Worm (Caenorhabditis elegans) whole organism, late embryonic: ENCODE results near the gene tyra-3.

ENCODE experiments used
- C08G9.2 ChIP-seq: sonication (generic microtip); optimal IDR thresholded peaks from 2 replicates; lab custom pipeline; 2016; ENCODE audit warnings: mild to moderate bottlenecking, missing genetic modification characterization, moderate library complexity, missing compliant biosample characterization
- C38D4.7 ChIP-seq: fragments of 200-800 bp; sonication (Bioruptor generic); optimal IDR thresholded peaks from 2 replicates; lab custom pipeline; 2018; ENCODE audit warnings: mild to moderate bottlenecking, missing genetic modification characterization, moderate library complexity, missing compliant biosample characterization
- F13H6.1 ChIP-seq: sonication (generic microtip); optimal IDR thresholded peaks from 2 replicates; lab custom pipeline; 2016; ENCODE audit warnings: missing genetic modification characterization, missing compliant biosample characterization
- K02D7.2 ChIP-seq: sonication (generic microtip); optimal IDR thresholded peaks from 2 replicates; lab custom pipeline; 2017; ENCODE audit warnings: mild to moderate bottlenecking, missing genetic modification characterization, missing compliant biosample characterization
- Y22D7AL.16 ChIP-seq: sonication (generic microtip); optimal IDR thresholded peaks from 2 replicates; lab custom pipeline; 2016; ENCODE audit warnings: missing genetic modification characterization, missing compliant biosample characterization
- ahr-1 ChIP-seq: sonication (generic microtip); optimal IDR thresholded peaks from 2 replicates; lab custom pipeline; 2016; ENCODE audit warnings: missing genetic modification characterization, missing compliant biosample characterization
- ama-1 ChIP-seq: fragments of 150-350 bp; optimal IDR thresholded peaks from 2 replicates; lab custom pipeline; 2014
- ceh-14 ChIP-seq: sonication (generic microtip); optimal IDR thresholded peaks from 2 replicates; lab custom pipeline; 2016; ENCODE audit warnings: missing genotype, missing genetic modification characterization, missing compliant biosample characterization
- ceh-18 ChIP-seq: sonication (generic microtip); optimal IDR thresholded peaks from 2 replicates; lab custom pipeline; 2016; ENCODE audit warnings: missing genetic modification characterization, missing compliant biosample characterization
- ceh-2 ChIP-seq: sonication (generic microtip); optimal IDR thresholded peaks from 2 replicates; lab custom pipeline; 2016; ENCODE audit warnings: missing genotype, missing genetic modification characterization, missing compliant biosample characterization
- ceh-31 ChIP-seq: sonication (generic microtip); optimal IDR thresholded peaks from 2 replicates; lab custom pipeline; 2016; ENCODE audit warnings: missing genetic modification characterization, missing compliant biosample characterization
- ceh-34 ChIP-seq: sonication (generic microtip); optimal IDR thresholded peaks from 2 replicates; lab custom pipeline; 2016; ENCODE audit warnings: mild to moderate bottlenecking, missing genetic modification characterization, missing compliant biosample characterization
- ceh-48 ChIP-seq: sonication (generic microtip); optimal IDR thresholded peaks from 2 replicates; lab custom pipeline; 2016; ENCODE audit warnings: missing genetic modification characterization, inconsistent platforms, missing compliant biosample characterization
- ceh-9 ChIP-seq: sonication (generic microtip); optimal IDR thresholded peaks from 2 replicates; lab custom pipeline; 2016; ENCODE audit warnings: mild to moderate bottlenecking, missing genetic modification characterization, inconsistent platforms, missing compliant biosample characterization
- che-1 ChIP-seq: sonication (generic microtip); optimal IDR thresholded peaks from 2 replicates; lab custom pipeline; 2016; ENCODE audit warnings: mild to moderate bottlenecking, missing genetic modification characterization, missing compliant biosample characterization
- dve-1 ChIP-seq: sonication (generic microtip); optimal IDR thresholded peaks from 2 replicates; lab custom pipeline; 2017; ENCODE audit warnings: antibody characterized with exemption, mild to moderate bottlenecking, missing genetic modification characterization, missing compliant biosample characterization
- elt-2 ChIP-seq: sonication (generic microtip); optimal IDR thresholded peaks from 2 replicates; lab custom pipeline; 2016; ENCODE audit warnings: missing genetic modification reagents, missing genetic modification characterization, missing compliant biosample characterization
- elt-4 ChIP-seq: sonication (generic microtip); optimal IDR thresholded peaks from 2 replicates; lab custom pipeline; 2016; ENCODE audit warnings: missing genetic modification characterization, missing compliant biosample characterization
- eyg-1 ChIP-seq: sonication (generic microtip); optimal IDR thresholded peaks from 2 replicates; lab custom pipeline; 2016; ENCODE audit warnings: missing genotype, missing genetic modification characterization, missing compliant biosample characterization
- fkh-10 ChIP-seq: fragments of 150-350 bp; optimal IDR thresholded peaks from 2 replicates; lab custom pipeline; 2014; ENCODE audit warnings: missing biosample characterization, missing genetic modification reagents, missing genetic modification characterization
- fkh-6 ChIP-seq: sonication (generic microtip); optimal IDR thresholded peaks from 2 replicates; lab custom pipeline; 2016; ENCODE audit warnings: missing genetic modification characterization, missing compliant biosample characterization
- hlh-13 ChIP-seq: fragments of 200-800 bp; sonication (Bioruptor generic); optimal IDR thresholded peaks from 2 replicates; lab custom pipeline; 2018; ENCODE audit warnings: mild to moderate bottlenecking, missing genetic modification characterization, missing compliant biosample characterization
- hlh-30 ChIP-seq: sonication (generic microtip); optimal IDR thresholded peaks from 2 replicates; lab custom pipeline; 2017; ENCODE audit warnings: antibody characterized with exemption, missing genetic modification characterization, missing compliant biosample characterization; ENCODE audit not compliant: insufficient read depth
- hlh-8 ChIP-seq: sonication (generic microtip); optimal IDR thresholded peaks from 2 replicates; lab custom pipeline; 2016; ENCODE audit warnings: missing genotype, missing genetic modification characterization, missing compliant biosample characterization
- lim-6 ChIP-seq: sonication (generic microtip); optimal IDR thresholded peaks from 2 replicates; lab custom pipeline; 2016; ENCODE audit warnings: missing genetic modification characterization, missing compliant biosample characterization
- madf-2 ChIP-seq: sonication (generic microtip); optimal IDR thresholded peaks from 2 replicates; lab custom pipeline; 2017; ENCODE audit warnings: missing genetic modification characterization, missing compliant biosample characterization
- mec-3 ChIP-seq: sonication (generic microtip); optimal IDR thresholded peaks from 2 replicates; lab custom pipeline; 2016; ENCODE audit warnings: borderline replicate concordance, missing genetic modification characterization, missing compliant biosample characterization
- nfya-1 ChIP-seq: sonication (generic microtip); optimal IDR thresholded peaks from 2 replicates; lab custom pipeline; 2017; ENCODE audit warnings: missing genetic modification characterization, mild to moderate bottlenecking, missing compliant biosample characterization, antibody characterized with exemption, moderate library complexity
- nhr-232 ChIP-seq: sonication (generic microtip); optimal IDR thresholded peaks from 2 replicates; lab custom pipeline; 2016; ENCODE audit warnings: missing genetic modification characterization, missing compliant biosample characterization
- odd-2 ChIP-seq: sonication (generic microtip); optimal IDR thresholded peaks from 2 replicates; lab custom pipeline; 2017; ENCODE audit warnings: antibody characterized with exemption, mild to moderate bottlenecking, missing genetic modification characterization, missing compliant biosample characterization
- pag-3 ChIP-seq: sonication (generic microtip); optimal IDR thresholded peaks from 2 replicates; lab custom pipeline; 2016; ENCODE audit warnings: missing compliant biosample characterization, missing genetic modification characterization, borderline replicate concordance
- pat-9 ChIP-seq: fragments of 200-800 bp; sonication (Bioruptor generic); optimal IDR thresholded peaks from 2 replicates; lab custom pipeline; 2018; ENCODE audit warnings: mild to moderate bottlenecking, missing genetic modification characterization, moderate library complexity, missing compliant biosample characterization
- pax-1 ChIP-seq: fragments of 150-350 bp; optimal IDR thresholded peaks from 2 replicates; lab custom pipeline; 2014; ENCODE audit warnings: missing biosample characterization, missing genetic modification characterization
- pha-2 ChIP-seq: sonication (generic microtip); optimal IDR thresholded peaks from 2 replicates; lab custom pipeline; 2017; ENCODE audit warnings: mild to moderate bottlenecking, missing genetic modification characterization, missing compliant biosample characterization
- pqm-1 ChIP-seq: sonication (generic microtip); optimal IDR thresholded peaks from 2 replicates; lab custom pipeline; 2016; ENCODE audit warnings: missing genetic modification characterization, missing compliant biosample characterization
- pros-1 ChIP-seq: fragments of 150-350 bp; optimal IDR thresholded peaks from 2 replicates; lab custom pipeline; 2014; ENCODE audit warnings: missing biosample characterization, missing genetic modification reagents, missing genetic modification characterization
- ref-2 ChIP-seq: sonication (generic microtip); optimal IDR thresholded peaks from 2 replicates; lab custom pipeline; 2016; ENCODE audit warnings: missing genetic modification characterization, missing compliant biosample characterization
- rnt-1 ChIP-seq: sonication (generic microtip); optimal IDR thresholded peaks from 2 replicates; lab custom pipeline; 2016; ENCODE audit warnings: missing genetic modification characterization, missing compliant biosample characterization
- sdc-2 ChIP-seq: sonication (generic microtip); optimal IDR thresholded peaks from 2 replicates; lab custom pipeline; 2016; ENCODE audit warnings: missing genotype, missing genetic modification characterization, missing compliant biosample characterization
- sox-2 ChIP-seq: fragments of 200-800 bp; sonication (Bioruptor generic); IDR thresholded peaks from 2 replicates; pipeline ENCODE4 v1.3.6; 2022; ENCODE audit warnings: missing genetic modification reagents, missing genetic modification characterization, missing compliant biosample characterization
- sox-4 ChIP-seq: sonication (generic microtip); optimal IDR thresholded peaks from 2 replicates; lab custom pipeline; 2017; ENCODE audit warnings: mild to moderate bottlenecking, missing genetic modification characterization, inconsistent platforms, missing compliant biosample characterization
- syd-9 ChIP-seq: sonication (generic microtip); optimal IDR thresholded peaks from 2 replicates; lab custom pipeline; 2016; ENCODE audit warnings: mild to moderate bottlenecking, missing genetic modification characterization, moderate library complexity, missing compliant biosample characterization
- tbx-2 ChIP-seq: sonication (generic microtip); optimal IDR thresholded peaks from 2 replicates; lab custom pipeline; 2016; ENCODE audit warnings: missing genetic modification characterization, missing compliant biosample characterization
- unc-3 ChIP-seq, 2 experiments: fragments of 200-800 bp in 1 of 2; sonication (Bioruptor generic) in 1 of 2; sonication (generic microtip) in 1 of 2; conservative IDR thresholded peaks in 1 of 2; optimal IDR thresholded peaks in 1 of 2; 2 replicates each; pipeline versions ENCODE4 v1.3.6 to Lab custom; 2016 to 2022; ENCODE audit warnings: missing compliant biosample characterization in 2 of 2, missing genetic modification characterization in 2 of 2, missing genetic modification reagents in 1 of 2
- unc-42 ChIP-seq: sonication (generic microtip); optimal IDR thresholded peaks from 2 replicates; lab custom pipeline; 2016; ENCODE audit warnings: missing genotype, missing genetic modification characterization, missing compliant biosample characterization
- unc-86 ChIP-seq: sonication (generic microtip); optimal IDR thresholded peaks from 2 replicates; lab custom pipeline; 2016; ENCODE audit warnings: missing genetic modification characterization, missing compliant biosample characterization
- ztf-16 ChIP-seq: sonication (generic microtip); optimal IDR thresholded peaks from 2 replicates; lab custom pipeline; 2017; ENCODE audit warnings: missing genetic modification characterization, missing compliant biosample characterization

Gene tyra-3

ce11 chrX:4959440-4959839, 11.6 kb downstream of the tyra-3 start:
- TF ChIP-seq nfya-1 (tag; lab: Kevin White, UChicago) (peak; percentile 7), nhr-232 (tag; lab: Kevin White, UChicago) (no peak)

- no peak for TF ChIP-seq sox-4 (tag; lab: Kevin White, UChicago)
- peak; percentile 43 for TF ChIP-seq hlh-30 (tag; lab: Kevin White, UChicago)
- no peak for TF ChIP-seq ztf-16 (tag; lab: Kevin White, UChicago)
- peak; percentile 9 for TF ChIP-seq ceh-48 (tag; lab: Kevin White, UChicago)
- peak; percentile 56 for TF ChIP-seq ceh-34 (tag; lab: Kevin White, UChicago)
- no peak for TF ChIP-seq fkh-6 (tag; lab: Kevin White, UChicago)
- no peak for TF ChIP-seq unc-86 (tag; lab: Kevin White, UChicago)
- peak; percentile 49 for TF ChIP-seq C08G9.2 (tag; lab: Kevin White, UChicago)
- no peak for TF ChIP-seq fkh-10
- TF ChIP-seq pros-1 (tag; lab: Kevin White, UChicago), result no peak
- TF ChIP-seq elt-4 (tag; lab: Kevin White, UChicago), result peak; percentile 13
- TF ChIP-seq eyg-1 (tag; lab: Kevin White, UChicago), result no peak
- TF ChIP-seq rnt-1 (tag; lab: Kevin White, UChicago), result peak; percentile 29
- peak; percentile 46 for TF ChIP-seq ceh-31 (tag; lab: Kevin White, UChicago)
- TF ChIP-seq sdc-2 (tag; lab: Kevin White, UChicago), result peak; percentile 42
- no peak for TF ChIP-seq elt-2
- peak; percentile 100 for TF ChIP-seq nfya-1 (tag; lab: Kevin White, UChicago)
- no peak for TF ChIP-seq pha-2 (tag; lab: Kevin White, UChicago)
- TF ChIP-seq pat-9 (tag; lab: Kevin White, UChicago), result no peak
- no peak for TF ChIP-seq pag-3 (tag; lab: Kevin White, UChicago)
- no peak for TF ChIP-seq mec-3
- TF ChIP-seq ama-1 (lab: Kevin White, UChicago), result peak; percentile 18
- TF ChIP-seq unc-42, result peak; percentile 13
- no peak for TF ChIP-seq ahr-1 (tag; lab: Kevin White, UChicago)
- TF ChIP-seq pax-1 (tag; lab: Kevin White, UChicago), result no peak
- peak; percentile 11 for TF ChIP-seq ceh-14
- TF ChIP-seq ref-2 (tag; lab: Kevin White, UChicago), result peak; percentile 39
- TF ChIP-seq che-1 (tag; lab: Kevin White, UChicago), result no peak
- TF ChIP-seq ceh-2 (tag; lab: Kevin White, UChicago), result peak; percentile 2
- no peak for TF ChIP-seq lim-6 (tag; lab: Kevin White, UChicago)
- peak; percentile 3 for TF ChIP-seq hlh-8 (tag; lab: Kevin White, UChicago)
- TF ChIP-seq ceh-18 (tag; lab: Kevin White, UChicago), result peak; percentile 49
- TF ChIP-seq hlh-13 (GFP tag; lab: Kevin White, UChicago), result no peak
- TF ChIP-seq F13H6.1 (tag; lab: Kevin White, UChicago), result peak; percentile 15
- peak; percentile 28 for TF ChIP-seq syd-9 (tag; lab: Kevin White, UChicago)
- TF ChIP-seq tbx-2 (tag; lab: Kevin White, UChicago), result peak; percentile 45
Measured at ce11 chrX:4960422-4960821, 12.6 kb downstream of the tyra-3 start, which contains the start of gene act-4. TSS of gene act-4 (plus strand) at chrX:4960621.

- TF ChIP-seq pax-1 (tag; lab: Kevin White, UChicago) (no peak), ceh-9 (tag; lab: Kevin White, UChicago) (peak; percentile 9), C38D4.7 (GFP tag; lab: Kevin White, UChicago) (no peak), sox-2 (GFP tag; lab: Robert Waterston, UW) (peak; percentile 11; the same call in 1 of the 2 replicates), madf-2 (no peak), pqm-1 (tag; lab: Kevin White, UChicago) (no peak), unc-3 (GFP tag; conservative IDR thresholded peaks at IDR 0.05; lab: Robert Waterston, UW) (no peak), unc-3 (tag; optimal IDR thresholded peaks at IDR 0.05; lab: Kevin White, UChicago) (no peak), ceh-48 (tag; lab: Kevin White, UChicago) (no peak), tbx-2 (tag; lab: Kevin White, UChicago) (peak; percentile 27), pha-2 (tag; lab: Kevin White, UChicago) (no peak), sdc-2 (tag; lab: Kevin White, UChicago) (no peak), sox-4 (tag; lab: Kevin White, UChicago) (peak; percentile 22), odd-2 (no peak), ama-1 (lab: Kevin White, UChicago) (peak; percentile 3), K02D7.2 (tag; lab: Kevin White, UChicago) (peak; percentile 47), fkh-6 (tag; lab: Kevin White, UChicago) (no peak), Y22D7AL.16 (tag; lab: Kevin White, UChicago) (no peak), ztf-16 (tag; lab: Kevin White, UChicago) (no peak), ceh-31 (tag; lab: Kevin White, UChicago) (peak; percentile 15), dve-1 (tag; lab: Kevin White, UChicago) (no peak)
Measured at ce11 chrX:4960910-4961680, 13.2 kb downstream of the tyra-3 start.
